Fruit fly (Drosophila melanogaster) whole organism: ENCODE results near the gene Pyroxd1.

Source experiments
- CG8478 ChIP-seq: fragments of >200 bp; optimal IDR thresholded peaks from 2 replicates; lab custom pipeline; 2018; ENCODE audit warnings: inconsistent platforms
- Dll ChIP-seq: fragments of >200 bp; optimal IDR thresholded peaks from 2 replicates; lab custom pipeline; 2017
- EcR ChIP-seq, 2 experiments: fragments of >200 bp; optimal IDR thresholded peaks; 2 replicates each; lab custom pipeline; 2017; ENCODE audit warnings: missing biosample characterization in 2 of 2, missing genetic modification characterization in 2 of 2, missing genetic modification reagents in 2 of 2
- pan ChIP-seq: fragments of >200 bp; optimal IDR thresholded peaks from 2 replicates; lab custom pipeline; 2017
- psq ChIP-seq: fragments of >200 bp; optimal IDR thresholded peaks from 2 replicates; lab custom pipeline; 2017
- usp ChIP-seq: fragments of >200 bp; optimal IDR thresholded peaks from 2 replicates; lab custom pipeline; 2017; ENCODE audit warnings: missing biosample characterization, missing genetic modification characterization, mixed read lengths

Gene Pyroxd1

dm6 chr2L:20091094-20091679 is at the start of gene Pyroxd1, which contains the start of gene CG10747:
Gene Pyroxd1, plus strand, starts transcription at chr2L:20091435.
Gene CG10747, minus strand, starts transcription at chr2L:20091348.
- no peak for TF ChIP-seq CG8478 (lab: Kevin White, UChicago)
- no peak for TF ChIP-seq pan
- TF ChIP-seq EcR (GFP tag; optimal IDR thresholded peaks at IDR 0.05; lab: Kevin White, UChicago) = no peak
- TF ChIP-seq Dll = no peak
- TF ChIP-seq usp (GFP tag; lab: Kevin White, UChicago) = no peak

dm6 chr2L:20051172-20051893 is 39.9 kb upstream of the Pyroxd1 start:
- TF ChIP-seq usp (GFP tag; lab: Kevin White, UChicago) = no peak
- TF ChIP-seq psq (lab: Kevin White, UChicago) = no peak
- no peak for TF ChIP-seq CG8478 (lab: Kevin White, UChicago)
- TF ChIP-seq pan = no peak
- TF ChIP-seq EcR (GFP tag; optimal IDR thresholded peaks at IDR 0.05; lab: Kevin White, UChicago) = no peak
- no peak for TF ChIP-seq Dll

- TF ChIP-seq pan = no peak
- no peak for TF ChIP-seq psq (lab: Kevin White, UChicago)
- TF ChIP-seq EcR (GFP tag; optimal IDR thresholded peaks at IDR 0.05; lab: Kevin White, UChicago) = no peak
- TF ChIP-seq CG8478 (lab: Kevin White, UChicago) = no peak
- no peak for TF ChIP-seq usp (GFP tag; lab: Kevin White, UChicago)
- no peak for TF ChIP-seq Dll
These were observed 33.8 kb upstream of the Pyroxd1 start for dm6 chr2L:20057391-20057790.

dm6 chr2L:20061018-20061657 is 30.1 kb upstream of the Pyroxd1 start, which contains the start of the genes barr and lok:
Gene barr, minus strand, starts transcription at chr2L:20061370.
Gene lok, plus strand, starts transcription at chr2L:20061422.
- TF ChIP-seq CG8478 (lab: Kevin White, UChicago) (no peak), Dll (no peak), EcR (GFP tag; optimal IDR thresholded peaks at IDR 0.05; lab: Kevin White, UChicago) (no peak), pan (no peak), usp (GFP tag; lab: Kevin White, UChicago) (no peak), psq (lab: Kevin White, UChicago) (no peak)

- TF ChIP-seq CG8478 (lab: Kevin White, UChicago) (no peak), pan (no peak), EcR (GFP tag; optimal IDR thresholded peaks at IDR 0.05; lab: Kevin White, UChicago) (no peak), Dll (no peak), usp (GFP tag; lab: Kevin White, UChicago) (no peak), psq (lab: Kevin White, UChicago) (no peak)
These were observed 25.7 kb upstream of the Pyroxd1 start, which contains the start of gene vls for dm6 chr2L:20065516-20065915. Gene vls, minus strand, starts transcription at chr2L:20065679.

dm6 chr2L:20066233-20066650 is 25.0 kb upstream of the Pyroxd1 start, which contains the start of gene bwa:
Gene bwa, plus strand, starts transcription at chr2L:20066391.
- no peak for TF ChIP-seq Dll
- no peak for TF ChIP-seq psq (lab: Kevin White, UChicago)
- no peak for TF ChIP-seq EcR (GFP tag; optimal IDR thresholded peaks at IDR 0.05; lab: Kevin White, UChicago)

- TF ChIP-seq pan (no peak), CG8478 (lab: Kevin White, UChicago) (no peak), Dll (no peak), usp (GFP tag; lab: Kevin White, UChicago) (no peak), EcR (GFP tag; optimal IDR thresholded peaks at IDR 0.05; lab: Kevin White, UChicago) (no peak), psq (lab: Kevin White, UChicago) (no peak)
These were observed 23.3 kb upstream of the Pyroxd1 start for dm6 chr2L:20067928-20068327.

- TF ChIP-seq psq (lab: Kevin White, UChicago) (no peak), pan (no peak), CG8478 (lab: Kevin White, UChicago) (no peak), Dll (no peak), EcR (GFP tag; optimal IDR thresholded peaks at IDR 0.05; lab: Kevin White, UChicago) (no peak), usp (GFP tag; lab: Kevin White, UChicago) (no peak)
These were observed 21.8 kb upstream of the Pyroxd1 start for dm6 chr2L:20069158-20070016.

- TF ChIP-seq pan (no peak), psq (lab: Kevin White, UChicago) (no peak), Dll (no peak)
These were observed 19.1 kb upstream of the Pyroxd1 start, which contains the start of gene CG10730 for dm6 chr2L:20072095-20072494. Gene CG10730, minus strand, starts transcription at chr2L:20072195.

- no peak for TF ChIP-seq Dll
- TF ChIP-seq pan = no peak
- no peak for TF ChIP-seq CG8478 (lab: Kevin White, UChicago)
- TF ChIP-seq usp (GFP tag; lab: Kevin White, UChicago) = no peak
- no peak for TF ChIP-seq psq (lab: Kevin White, UChicago)
- no peak for TF ChIP-seq EcR (GFP tag; optimal IDR thresholded peaks at IDR 0.05; lab: Kevin White, UChicago)
These were observed 16.8 kb upstream of the Pyroxd1 start for dm6 chr2L:20074388-20074787.

dm6 chr2L:20075234-20075803 is 15.9 kb upstream of the Pyroxd1 start, which contains the start of the genes pr and neb:
Gene pr, minus strand, starts transcription at chr2L:20075458.
Gene neb, plus strand, starts transcription at chr2L:20075757.
- TF ChIP-seq Dll (no peak), CG8478 (lab: Kevin White, UChicago) (no peak), psq (lab: Kevin White, UChicago) (no peak), EcR (GFP tag; optimal IDR thresholded peaks at IDR 0.05; lab: Kevin White, UChicago) (no peak), pan (no peak)
